Worm (Caenorhabditis elegans) whole organism, mixed stage, embryonic: ENCODE results near the gene alh-11.

ENCODE experiments used
- M03D4.4 ChIP-seq: sonication (generic microtip); optimal IDR thresholded peaks from 2 replicates; lab custom pipeline; 2017; ENCODE audit warnings: mild to moderate bottlenecking, missing genetic modification characterization, missing compliant biosample characterization
- bed-3 ChIP-seq: fragments of 200-800 bp; sonication (Bioruptor generic); optimal IDR thresholded peaks from 3 replicates; lab custom pipeline; 2018; ENCODE audit warnings: mild to moderate bottlenecking, missing genetic modification characterization, moderate library complexity, missing compliant biosample characterization
- blmp-1 ChIP-seq: fragments of 150-350 bp; optimal IDR thresholded peaks from 2 replicates; lab custom pipeline; 2014; ENCODE audit warnings: missing biosample characterization, missing genetic modification characterization
- ceh-39 ChIP-seq: fragments of 150-350 bp; optimal IDR thresholded peaks from 2 replicates; lab custom pipeline; 2014; ENCODE audit warnings: missing biosample characterization, missing genetic modification characterization
- ceh-43 ChIP-seq: fragments of 200-800 bp; sonication (Bioruptor generic); optimal IDR thresholded peaks from 2 replicates; lab custom pipeline; 2018; ENCODE audit warnings: mild to moderate bottlenecking, missing genetic modification characterization, moderate library complexity, missing compliant biosample characterization
- ceh-83 ChIP-seq: fragments of 200-800 bp; sonication (Bioruptor generic); optimal IDR thresholded peaks from 2 replicates; lab custom pipeline; 2018; ENCODE audit warnings: mild to moderate bottlenecking, missing genetic modification characterization, missing compliant biosample characterization
- ces-1 ChIP-seq: fragments of 150-350 bp; optimal IDR thresholded peaks from 2 replicates; lab custom pipeline; 2014; ENCODE audit warnings: missing biosample characterization, missing genetic modification reagents, missing genetic modification characterization
- cnd-1 ChIP-seq: fragments of 200-800 bp; sonication (Bioruptor generic); optimal IDR thresholded peaks from 2 replicates; lab custom pipeline; 2018; ENCODE audit warnings: mild to moderate bottlenecking, missing genetic modification characterization, missing compliant biosample characterization
- elt-1 ChIP-seq: sonication (generic microtip); optimal IDR thresholded peaks from 2 replicates; lab custom pipeline; 2017; ENCODE audit warnings: missing genetic modification characterization, mild to moderate bottlenecking, missing compliant biosample characterization, antibody characterized with exemption, moderate library complexity, borderline replicate concordance; ENCODE audit not compliant: insufficient read depth
- elt-3 ChIP-seq: fragments of 150-350 bp; optimal IDR thresholded peaks from 2 replicates; lab custom pipeline; 2014; ENCODE audit warnings: missing biosample characterization, missing genetic modification characterization
- flh-1 ChIP-seq: fragments of 200-800 bp; sonication (Bioruptor generic); optimal IDR thresholded peaks from 2 replicates; lab custom pipeline; 2018; ENCODE audit warnings: mild to moderate bottlenecking, missing genetic modification characterization, moderate library complexity, missing compliant biosample characterization
- ham-2 ChIP-seq: fragments of 200-800 bp; sonication (Bioruptor generic); optimal IDR thresholded peaks from 2 replicates; lab custom pipeline; 2018; ENCODE audit warnings: mild to moderate bottlenecking, missing genetic modification characterization, missing compliant biosample characterization
- lin-13 ChIP-seq: fragments of 150-350 bp; optimal IDR thresholded peaks from 2 replicates; lab custom pipeline; 2014; ENCODE audit warnings: missing biosample characterization, missing genetic modification characterization
- lin-32 ChIP-seq: fragments of 200-800 bp; sonication (Bioruptor generic); optimal IDR thresholded peaks from 2 replicates; lab custom pipeline; 2018; ENCODE audit warnings: mild to moderate bottlenecking, missing genetic modification characterization, missing compliant biosample characterization
- lsy-2 ChIP-seq: fragments of 150-350 bp; optimal IDR thresholded peaks from 2 replicates; lab custom pipeline; 2014; ENCODE audit warnings: missing biosample characterization, missing genetic modification characterization
- mab-5 ChIP-seq: fragments of 150-350 bp; optimal IDR thresholded peaks from 2 replicates; lab custom pipeline; 2014; ENCODE audit warnings: missing biosample characterization, missing genetic modification characterization
- mep-1 ChIP-seq: fragments of 150-350 bp; optimal IDR thresholded peaks from 2 replicates; lab custom pipeline; 2017; ENCODE audit warnings: missing biosample characterization, missing genetic modification reagents, missing genetic modification characterization, inconsistent platforms
- mls-2 ChIP-seq: sonication (generic microtip); optimal IDR thresholded peaks from 2 replicates; lab custom pipeline; 2016; ENCODE audit warnings: mild to moderate bottlenecking, missing genetic modification characterization, moderate library complexity, missing compliant biosample characterization
- nhr-12 ChIP-seq: fragments of 150-350 bp; optimal IDR thresholded peaks from 2 replicates; lab custom pipeline; 2014; ENCODE audit warnings: missing biosample characterization, missing genetic modification characterization
- nhr-2 ChIP-seq: fragments of 150-350 bp; optimal IDR thresholded peaks from 2 replicates; lab custom pipeline; 2014; ENCODE audit warnings: missing biosample characterization, missing genetic modification characterization
- nhr-237 ChIP-seq: fragments of 150-350 bp; optimal IDR thresholded peaks from 2 replicates; lab custom pipeline; 2014; ENCODE audit warnings: missing biosample characterization, missing genetic modification characterization
- nhr-76 ChIP-seq: sonication (generic microtip); optimal IDR thresholded peaks from 2 replicates; lab custom pipeline; 2017; ENCODE audit warnings: missing biosample characterization, missing genetic modification characterization
- pha-4 ChIP-seq: fragments of 150-350 bp; optimal IDR thresholded peaks from 2 replicates; lab custom pipeline; 2018; ENCODE audit warnings: missing biosample characterization, missing genetic modification reagents, missing genetic modification characterization
- sem-2 ChIP-seq: fragments of 200-800 bp; sonication (Bioruptor generic); optimal IDR thresholded peaks from 2 replicates; lab custom pipeline; 2018; ENCODE audit warnings: mild to moderate bottlenecking, missing genetic modification characterization, missing compliant biosample characterization
- snpc-4 ChIP-seq: fragments of 150-350 bp; optimal IDR thresholded peaks from 2 replicates; lab custom pipeline; 2014; ENCODE audit warnings: missing biosample characterization, missing genetic modification characterization
- sptf-1 ChIP-seq: sonication (generic microtip); optimal IDR thresholded peaks from 2 replicates; lab custom pipeline; 2017; ENCODE audit warnings: mild to moderate bottlenecking, missing genetic modification characterization, moderate library complexity, missing compliant biosample characterization
- tbx-8 ChIP-seq: fragments of 200-800 bp; sonication (Bioruptor generic); optimal IDR thresholded peaks from 2 replicates; lab custom pipeline; 2018; ENCODE audit warnings: mild to moderate bottlenecking, missing genetic modification characterization, moderate library complexity, missing compliant biosample characterization
- unc-120 ChIP-seq: sonication (generic microtip); optimal IDR thresholded peaks from 2 replicates; lab custom pipeline; 2017; ENCODE audit warnings: missing genetic modification characterization, missing compliant biosample characterization; ENCODE audit not compliant: poor library complexity, severe bottlenecking
- unc-39 ChIP-seq: fragments of 150-350 bp; optimal IDR thresholded peaks from 2 replicates; lab custom pipeline; 2014; ENCODE audit warnings: missing biosample characterization, missing genetic modification characterization
- unc-62 ChIP-seq: fragments of 150-350 bp; optimal IDR thresholded peaks from 2 replicates; lab custom pipeline; 2014; ENCODE audit warnings: missing biosample characterization, missing genetic modification reagents, missing genetic modification characterization
- zip-8 ChIP-seq: fragments of 150-350 bp; optimal IDR thresholded peaks from 2 replicates; lab custom pipeline; 2014; ENCODE audit warnings: missing biosample characterization, missing genetic modification characterization
- ztf-11 ChIP-seq: fragments of 150-350 bp; optimal IDR thresholded peaks from 2 replicates; lab custom pipeline; 2014; ENCODE audit warnings: missing biosample characterization, missing genetic modification characterization

The alh-11 gene

ce11 chrIII:754371-754770, 24.3 kb downstream of the alh-11 start:
- TF ChIP-seq elt-1 (tag; lab: Kevin White, UChicago), result no peak
- TF ChIP-seq, all 35 proteins: peak for 0

ce11 chrIII:752326-752725, 26.3 kb downstream of the alh-11 start, which contains the start of gene pat-12:
pat-12 (minus strand) TSS chrIII:752426.
- TF ChIP-seq nhr-76 (tag; lab: Kevin White, UChicago) (no peak), lin-32 (GFP tag; lab: Kevin White, UChicago) (no peak), lin-13 (tag; lab: Kevin White, UChicago) (no peak), ceh-39 (no peak), nhr-2 (no peak), ztf-11 (tag; lab: Kevin White, UChicago) (no peak), ceh-83 (GFP tag; lab: Kevin White, UChicago) (no peak), ham-2 (GFP tag; lab: Kevin White, UChicago) (no peak), M03D4.4 (tag; lab: Kevin White, UChicago) (no peak), mab-5 (no peak)

DNA sequence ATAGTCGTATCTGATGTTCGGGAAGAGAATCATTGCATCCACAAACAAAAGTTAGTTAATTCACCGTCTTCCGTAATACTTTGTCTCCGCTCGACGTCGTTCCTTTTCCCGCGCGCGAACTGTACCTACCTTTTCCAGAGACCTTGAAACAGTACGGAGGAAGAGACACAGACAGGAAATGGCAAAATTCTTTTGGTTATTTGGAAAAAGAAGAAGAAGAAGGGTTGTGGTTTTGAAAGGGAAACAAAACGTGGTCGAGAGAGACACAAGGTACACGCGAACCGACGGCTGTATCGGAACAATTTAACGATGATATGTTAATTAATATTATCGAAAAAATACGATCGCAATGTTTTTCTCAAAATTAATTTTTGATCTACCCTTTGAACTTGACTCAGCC, 28.6 kb downstream of the alh-11 start:
- TF ChIP-seq ceh-43 (no peak), pha-4 (tag; lab: Kevin White, UChicago) (no peak), ceh-39 (no peak), unc-62 (GFP tag; lab: Kevin White, UChicago) (no peak), cnd-1 (tag; lab: Kevin White, UChicago) (no peak), lin-32 (GFP tag; lab: Kevin White, UChicago) (no peak), elt-1 (tag; lab: Kevin White, UChicago) (no peak), ces-1 (GFP tag; lab: Kevin White, UChicago) (no peak), mls-2 (tag; lab: Kevin White, UChicago) (no peak), ham-2 (GFP tag; lab: Kevin White, UChicago) (no peak), unc-120 (tag; lab: Kevin White, UChicago) (no peak), ztf-11 (tag; lab: Kevin White, UChicago) (no peak), tbx-8 (GFP tag; lab: Kevin White, UChicago) (no peak), sptf-1 (tag; lab: Kevin White, UChicago) (no peak), zip-8 (tag; lab: Kevin White, UChicago) (no peak)

DNA sequence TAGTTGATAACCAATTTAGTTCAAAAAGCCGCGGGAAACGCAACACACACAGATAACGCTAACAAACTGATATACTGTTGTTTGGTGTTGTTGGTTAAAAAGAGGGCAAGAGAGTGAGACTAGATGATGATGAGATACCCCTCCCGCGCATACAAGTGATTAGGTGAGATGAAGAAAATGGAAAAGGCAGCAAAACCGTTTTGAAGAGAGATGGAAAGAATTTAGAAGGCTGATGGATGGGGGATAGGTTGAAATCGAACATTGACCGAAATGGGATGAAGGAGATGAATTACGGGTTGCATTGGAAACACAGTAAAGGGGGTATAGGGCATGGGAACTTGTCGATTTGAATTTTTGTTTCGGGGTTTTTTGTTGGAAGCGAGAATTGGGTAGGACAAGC, 29.9 kb downstream of the alh-11 start:
- TF ChIP-seq pha-4 (tag; lab: Kevin White, UChicago), result no peak
- TF ChIP-seq mep-1 (tag; lab: Kevin White, UChicago), result no peak
- TF ChIP-seq ceh-39, result no peak
- no peak for TF ChIP-seq mls-2 (tag; lab: Kevin White, UChicago)
- no peak for TF ChIP-seq lin-32 (GFP tag; lab: Kevin White, UChicago)
- no peak for TF ChIP-seq elt-3 (tag; lab: Kevin White, UChicago)
- no peak for TF ChIP-seq ceh-43
- no peak for TF ChIP-seq elt-1 (tag; lab: Kevin White, UChicago)
- no peak for TF ChIP-seq sem-2
- no peak for TF ChIP-seq unc-39

ce11 chrIII:744459-744858, 34.2 kb downstream of the alh-11 start:
- TF ChIP-seq nhr-12 (no peak), lin-13 (tag; lab: Kevin White, UChicago) (no peak), blmp-1 (tag; lab: Kevin White, UChicago) (peak; percentile 41), pha-4 (tag; lab: Kevin White, UChicago) (no peak)

- TF ChIP-seq bed-3 (GFP tag; lab: Kevin White, UChicago), result no peak
- no peak for TF ChIP-seq ham-2 (GFP tag; lab: Kevin White, UChicago)
- TF ChIP-seq unc-120 (tag; lab: Kevin White, UChicago), result no peak
- TF ChIP-seq blmp-1 (tag; lab: Kevin White, UChicago), result no peak
- TF ChIP-seq flh-1 (GFP tag; lab: Kevin White, UChicago), result no peak
- no peak for TF ChIP-seq mls-2 (tag; lab: Kevin White, UChicago)
- no peak for TF ChIP-seq snpc-4 (tag; lab: Kevin White, UChicago)
- no peak for TF ChIP-seq ceh-39
- no peak for TF ChIP-seq tbx-8 (GFP tag; lab: Kevin White, UChicago)
- TF ChIP-seq mab-5, result no peak
- no peak for TF ChIP-seq zip-8 (tag; lab: Kevin White, UChicago)
- TF ChIP-seq nhr-237 (tag; lab: Kevin White, UChicago), result no peak
- no peak for TF ChIP-seq ztf-11 (tag; lab: Kevin White, UChicago)
- no peak for TF ChIP-seq lsy-2
- no peak for TF ChIP-seq ceh-43
- no peak for TF ChIP-seq elt-3 (tag; lab: Kevin White, UChicago)
Measured at ce11 chrIII:740382-740781, 38.3 kb downstream of the alh-11 start, which contains the start of gene idpp-1. idpp-1 (plus strand) TSS chrIII:740682.
